Worm (Caenorhabditis elegans) whole organism, early embryonic: ENCODE results near the gene ZC13.1.

ENCODE experiments used
- B0310.2 ChIP-seq: sonication (generic microtip); optimal IDR thresholded peaks from 2 replicates; lab custom pipeline; 2016; ENCODE audit warnings: mild to moderate bottlenecking, missing genetic modification characterization, missing compliant biosample characterization
- F13C5.2 ChIP-seq: sonication (generic microtip); optimal IDR thresholded peaks from 2 replicates; lab custom pipeline; 2017; ENCODE audit warnings: mild to moderate bottlenecking, missing genetic modification characterization, inconsistent platforms, missing compliant biosample characterization
- aly-1 ChIP-seq: sonication (generic microtip); optimal IDR thresholded peaks from 2 replicates; lab custom pipeline; 2016; ENCODE audit warnings: missing genetic modification characterization, missing compliant biosample characterization
- ama-1 ChIP-seq: fragments of 150-350 bp; optimal IDR thresholded peaks from 2 replicates; lab custom pipeline; 2014
- ceh-13 ChIP-seq: fragments of 200-800 bp; sonication (Bioruptor generic); optimal IDR thresholded peaks from 2 replicates; lab custom pipeline; 2018; ENCODE audit warnings: mild to moderate bottlenecking, missing genetic modification characterization, missing compliant biosample characterization
- ceh-36 ChIP-seq: sonication (generic microtip); optimal IDR thresholded peaks from 2 replicates; lab custom pipeline; 2016; ENCODE audit warnings: missing genetic modification characterization, inconsistent platforms, missing compliant biosample characterization
- ets-7 ChIP-seq: sonication (generic microtip); optimal IDR thresholded peaks from 2 replicates; lab custom pipeline; 2016; ENCODE audit warnings: missing genotype, missing genetic modification characterization, missing compliant biosample characterization
- flt-1 ChIP-seq: fragments of 200-800 bp; sonication (Bioruptor generic); IDR thresholded peaks from 2 replicates; pipeline ENCODE4 v1.3.6; 2022; ENCODE audit warnings: missing genetic modification characterization, missing compliant biosample characterization
- hmbx-1 ChIP-seq: sonication (generic microtip); optimal IDR thresholded peaks from 2 replicates; lab custom pipeline; 2016; ENCODE audit warnings: mild to moderate bottlenecking, missing genetic modification characterization, missing compliant biosample characterization
- hmg-4 ChIP-seq: fragments of 200-800 bp; sonication (Bioruptor generic); optimal IDR thresholded peaks from 2 replicates; lab custom pipeline; 2018; ENCODE audit warnings: mild to moderate bottlenecking, missing genetic modification characterization, missing compliant biosample characterization
- hnd-1 ChIP-seq: sonication (generic microtip); optimal IDR thresholded peaks from 2 replicates; lab custom pipeline; 2016; ENCODE audit warnings: missing genetic modification characterization, missing compliant biosample characterization
- pes-1 ChIP-seq: fragments of 200-800 bp; sonication (Bioruptor generic); IDR thresholded peaks from 2 replicates; pipeline ENCODE4 v1.3.6; 2022; ENCODE audit warnings: missing genetic modification reagents, missing genetic modification characterization, missing compliant biosample characterization
- scrt-1 ChIP-seq: fragments of 200-800 bp; sonication (Bioruptor generic); IDR thresholded peaks from 2 replicates; pipeline ENCODE4 v1.3.6; 2022; ENCODE audit warnings: missing genetic modification characterization, missing compliant biosample characterization
- sea-1 ChIP-seq: fragments of 200-800 bp; sonication (Bioruptor generic); conservative IDR thresholded peaks from 2 replicates; pipeline ENCODE4 v1.3.6; 2022; ENCODE audit warnings: missing genetic modification characterization, missing compliant biosample characterization
- tbx-11 ChIP-seq: fragments of 200-800 bp; sonication (Bioruptor generic); IDR thresholded peaks from 2 replicates; pipeline ENCODE4 v1.3.6; 2022; ENCODE audit warnings: missing genetic modification characterization, missing compliant biosample characterization
- tbx-37 ChIP-seq: fragments of 200-800 bp; sonication (Bioruptor generic); conservative IDR thresholded peaks from 2 replicates; pipeline ENCODE4 v1.3.6; 2022; ENCODE audit warnings: missing genetic modification reagents, missing genetic modification characterization, missing compliant biosample characterization
- tra-4 ChIP-seq: sonication (generic microtip); optimal IDR thresholded peaks from 2 replicates; lab custom pipeline; 2017; ENCODE audit warnings: missing genetic modification characterization, missing compliant biosample characterization

Gene ZC13.1

DNA sequence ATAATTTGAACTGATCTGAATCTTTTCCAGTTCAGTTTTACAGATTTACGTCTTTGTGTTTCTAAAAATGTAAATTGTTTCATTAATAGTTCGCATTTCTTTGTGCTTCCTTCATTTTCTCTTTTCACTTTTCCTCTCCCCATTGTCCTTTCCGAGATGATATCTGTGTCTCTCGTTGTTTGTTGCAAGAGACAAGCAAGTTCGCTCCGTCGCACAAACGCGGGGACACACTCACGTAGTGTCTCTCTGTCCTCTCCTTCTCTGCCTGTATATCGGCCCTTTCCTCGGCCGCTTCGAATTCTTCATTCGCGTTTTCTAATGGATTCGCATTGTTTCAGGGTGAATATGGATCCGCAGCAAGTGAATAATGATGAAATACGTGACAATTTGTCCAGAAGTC, at the start of gene ZC13.1:
Gene ZC13.1 (plus strand): TSS at position 305 of the 400 bp plus-strand sequence.
- TF ChIP-seq F13C5.2 (tag; lab: Kevin White, UChicago) = peak; percentile 54
- peak; percentile 62 for TF ChIP-seq hmg-4 (GFP tag; lab: Kevin White, UChicago)
- TF ChIP-seq hnd-1 (tag; lab: Kevin White, UChicago) = no peak

DNA sequence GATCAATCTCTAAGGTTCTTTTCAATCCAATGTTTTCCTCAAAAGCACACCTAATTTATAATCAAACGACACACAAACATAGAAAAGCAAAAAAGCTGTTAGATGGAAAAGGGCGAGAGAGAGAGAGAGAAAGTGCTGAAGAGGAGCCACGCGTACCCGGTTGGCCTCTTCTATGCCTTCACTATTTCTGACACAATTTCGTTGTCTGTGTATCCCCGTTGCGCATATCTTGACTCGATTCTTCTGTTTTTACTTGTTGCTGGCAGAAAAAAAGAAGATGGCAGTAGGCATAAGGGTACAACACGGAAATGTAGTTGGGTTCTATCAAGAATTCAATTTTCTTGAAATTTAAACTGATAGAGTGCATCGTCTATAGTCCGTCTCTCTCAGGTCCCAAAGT, 49.5 kb upstream of the ZC13.1 start:
- TF ChIP-seq hmg-4 (GFP tag; lab: Kevin White, UChicago) = peak; percentile 53
- no peak for TF ChIP-seq ets-7 (tag; lab: Kevin White, UChicago)
- peak; percentile 54 for TF ChIP-seq F13C5.2 (tag; lab: Kevin White, UChicago)

DNA sequence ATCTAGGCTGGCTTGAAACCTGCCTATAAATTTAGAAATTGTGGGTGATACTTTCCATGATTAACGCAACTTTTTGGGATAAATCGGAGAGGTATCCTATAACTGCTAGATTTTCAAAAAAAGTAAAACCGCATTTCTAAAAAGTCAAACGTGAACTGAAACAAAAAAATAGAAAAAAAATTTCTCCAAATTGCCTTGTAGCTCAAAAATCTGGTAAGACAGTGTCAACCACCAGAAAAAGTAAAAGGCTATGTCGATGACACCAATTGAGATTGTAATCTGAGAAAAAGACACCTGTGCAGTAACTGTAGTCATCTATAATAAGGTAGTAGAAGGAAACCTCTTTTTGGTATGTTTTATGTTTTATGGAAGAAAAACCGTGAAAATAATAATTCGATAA, 48.4 kb upstream of the ZC13.1 start, which contains the start of gene wdr-54:
Gene wdr-54 (plus strand): TSS at position 301 of the 400 bp plus-strand sequence.
- no peak for TF ChIP-seq ets-7 (tag; lab: Kevin White, UChicago)
- TF ChIP-seq tra-4 = no peak
- no peak for TF ChIP-seq F13C5.2 (tag; lab: Kevin White, UChicago)
- TF ChIP-seq sea-1 = no peak
- no peak for TF ChIP-seq ama-1 (lab: Kevin White, UChicago)

DNA sequence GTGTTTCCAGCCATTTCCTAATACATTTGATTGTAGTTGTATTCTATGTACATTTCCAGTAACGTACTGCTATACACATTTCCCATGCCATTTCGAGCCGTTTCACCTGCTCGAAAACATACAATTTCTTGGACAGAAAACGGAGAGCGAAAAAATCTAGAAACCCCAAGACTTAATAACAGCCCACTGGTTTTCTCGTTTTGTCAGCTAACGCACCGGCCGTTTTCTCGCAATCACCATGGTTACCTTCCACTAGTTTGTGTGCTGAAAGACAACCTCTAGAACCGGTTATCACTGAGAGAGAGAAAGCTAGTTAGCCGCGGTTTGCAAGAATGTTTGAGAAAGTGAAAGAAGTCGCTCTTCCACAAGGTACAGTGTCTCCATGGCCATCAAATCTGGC, 46.9 kb upstream of the ZC13.1 start:
- TF ChIP-seq sea-1 (no peak), ama-1 (lab: Kevin White, UChicago) (no peak), tbx-11 (GFP tag; lab: Robert Waterston, UW) (no peak)

ce11 chrX:834478-834877, 42.6 kb upstream of the ZC13.1 start, which contains the start of gene F39H12.1:
Gene F39H12.1 (plus strand): TSS chrX:834778.
- TF ChIP-seq flt-1 (GFP tag; lab: Robert Waterston, UW) (no peak), sea-1 (no peak), ama-1 (lab: Kevin White, UChicago) (no peak), ets-7 (tag; lab: Kevin White, UChicago) (no peak), hnd-1 (tag; lab: Kevin White, UChicago) (no peak), B0310.2 (tag; lab: Kevin White, UChicago) (no peak), aly-1 (tag; lab: Kevin White, UChicago) (no peak), pes-1 (GFP tag; lab: Robert Waterston, UW) (no peak), hmbx-1 (tag; lab: Kevin White, UChicago) (no peak), ceh-13 (no peak), scrt-1 (GFP tag; lab: Robert Waterston, UW) (no peak), tra-4 (no peak), F13C5.2 (tag; lab: Kevin White, UChicago) (no peak), tbx-37 (GFP tag; lab: Robert Waterston, UW) (no peak)

DNA sequence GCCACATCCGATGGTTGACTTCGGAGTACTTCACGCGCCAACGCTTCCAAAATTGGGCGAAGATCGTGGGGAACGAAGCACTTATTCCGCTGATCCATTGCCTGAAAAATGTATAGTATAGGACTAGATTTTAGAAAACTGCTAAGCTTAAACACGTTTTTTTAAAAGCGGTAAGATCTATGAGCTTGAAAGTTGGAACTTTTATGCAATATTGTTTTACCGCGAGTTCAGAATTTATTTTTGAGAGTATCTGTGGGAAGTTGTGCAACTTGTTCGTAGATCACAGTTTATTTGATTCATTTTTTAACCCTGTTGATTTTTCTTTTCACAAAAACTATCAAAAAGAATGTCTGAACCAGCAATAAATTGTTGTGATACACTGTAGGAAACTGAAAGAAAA, 35.6 kb upstream of the ZC13.1 start, which contains the start of gene F39H12.3:
Gene F39H12.3 (minus strand): TSS at position 101 of the 400 bp plus-strand sequence.
- TF ChIP-seq ets-7 (tag; lab: Kevin White, UChicago) = no peak
- TF ChIP-seq hmg-4 (GFP tag; lab: Kevin White, UChicago) = no peak
- TF ChIP-seq B0310.2 (tag; lab: Kevin White, UChicago) = no peak
- TF ChIP-seq F13C5.2 (tag; lab: Kevin White, UChicago) = no peak
- no peak for TF ChIP-seq ceh-36 (tag; lab: Kevin White, UChicago)
- TF ChIP-seq flt-1 (GFP tag; lab: Robert Waterston, UW) = no peak
- no peak for TF ChIP-seq aly-1 (tag; lab: Kevin White, UChicago)
- TF ChIP-seq scrt-1 (GFP tag; lab: Robert Waterston, UW) = no peak
- TF ChIP-seq ama-1 (lab: Kevin White, UChicago) = no peak
- no peak for TF ChIP-seq sea-1
- no peak for TF ChIP-seq ceh-13
- no peak for TF ChIP-seq tbx-11 (GFP tag; lab: Robert Waterston, UW)
- TF ChIP-seq tbx-37 (GFP tag; lab: Robert Waterston, UW) = no peak
- TF ChIP-seq tra-4 = no peak
- no peak for TF ChIP-seq hmbx-1 (tag; lab: Kevin White, UChicago)
- TF ChIP-seq hnd-1 (tag; lab: Kevin White, UChicago) = no peak
- TF ChIP-seq pes-1 (GFP tag; lab: Robert Waterston, UW) = no peak

- TF ChIP-seq tbx-11 (GFP tag; lab: Robert Waterston, UW) = no peak
- TF ChIP-seq tbx-37 (GFP tag; lab: Robert Waterston, UW) = no peak
- TF ChIP-seq tra-4 = no peak
- TF ChIP-seq flt-1 (GFP tag; lab: Robert Waterston, UW) = no peak
- no peak for TF ChIP-seq hmbx-1 (tag; lab: Kevin White, UChicago)
- TF ChIP-seq ets-7 (tag; lab: Kevin White, UChicago) = no peak
- no peak for TF ChIP-seq F13C5.2 (tag; lab: Kevin White, UChicago)
- TF ChIP-seq B0310.2 (tag; lab: Kevin White, UChicago) = no peak
- no peak for TF ChIP-seq pes-1 (GFP tag; lab: Robert Waterston, UW)
- no peak for TF ChIP-seq ceh-36 (tag; lab: Kevin White, UChicago)
- no peak for TF ChIP-seq ceh-13
- no peak for TF ChIP-seq scrt-1 (GFP tag; lab: Robert Waterston, UW)
- TF ChIP-seq ama-1 (lab: Kevin White, UChicago) = no peak
- TF ChIP-seq hmg-4 (GFP tag; lab: Kevin White, UChicago) = no peak
- TF ChIP-seq hnd-1 (tag; lab: Kevin White, UChicago) = no peak
- TF ChIP-seq sea-1 = no peak
- TF ChIP-seq aly-1 (tag; lab: Kevin White, UChicago) = no peak
These were observed 32.4 kb upstream of the ZC13.1 start for ce11 chrX:844649-845048.

ce11 chrX:845443-845842, 31.6 kb upstream of the ZC13.1 start:
- TF ChIP-seq ets-7 (tag; lab: Kevin White, UChicago) = no peak
- no peak for TF ChIP-seq sea-1
- TF ChIP-seq tbx-11 (GFP tag; lab: Robert Waterston, UW) = no peak
- TF ChIP-seq hmbx-1 (tag; lab: Kevin White, UChicago) = no peak
- no peak for TF ChIP-seq tbx-37 (GFP tag; lab: Robert Waterston, UW)
- no peak for TF ChIP-seq tra-4
- no peak for TF ChIP-seq flt-1 (GFP tag; lab: Robert Waterston, UW)
- TF ChIP-seq ceh-13 = no peak
- no peak for TF ChIP-seq F13C5.2 (tag; lab: Kevin White, UChicago)
- no peak for TF ChIP-seq B0310.2 (tag; lab: Kevin White, UChicago)
- no peak for TF ChIP-seq hnd-1 (tag; lab: Kevin White, UChicago)
- TF ChIP-seq hmg-4 (GFP tag; lab: Kevin White, UChicago) = no peak
- TF ChIP-seq ama-1 (lab: Kevin White, UChicago) = no peak
- TF ChIP-seq aly-1 (tag; lab: Kevin White, UChicago) = no peak
- no peak for TF ChIP-seq pes-1 (GFP tag; lab: Robert Waterston, UW)
- no peak for TF ChIP-seq scrt-1 (GFP tag; lab: Robert Waterston, UW)
- no peak for TF ChIP-seq ceh-36 (tag; lab: Kevin White, UChicago)
